Worm (Caenorhabditis elegans) whole organism, early embryonic: ENCODE measurements around the gene ifb-2.

Experiments used
- F13C5.2 ChIP-seq: sonication (generic microtip); optimal IDR thresholded peaks from 2 replicates; lab custom pipeline; 2017; ENCODE audit warnings: mild to moderate bottlenecking, missing genetic modification characterization, inconsistent platforms, missing compliant biosample characterization
- hmbx-1 ChIP-seq: sonication (generic microtip); optimal IDR thresholded peaks from 2 replicates; lab custom pipeline; 2016; ENCODE audit warnings: mild to moderate bottlenecking, missing genetic modification characterization, missing compliant biosample characterization
- pes-1 ChIP-seq: fragments of 200-800 bp; sonication (Bioruptor generic); IDR thresholded peaks from 2 replicates; pipeline ENCODE4 v1.3.6; 2022; ENCODE audit warnings: missing genetic modification reagents, missing genetic modification characterization, missing compliant biosample characterization
- tbx-11 ChIP-seq: fragments of 200-800 bp; sonication (Bioruptor generic); IDR thresholded peaks from 2 replicates; pipeline ENCODE4 v1.3.6; 2022; ENCODE audit warnings: missing genetic modification characterization, missing compliant biosample characterization

- TF ChIP-seq pes-1 (GFP tag; lab: Robert Waterston, UW) (no peak), tbx-11 (GFP tag; lab: Robert Waterston, UW) (no peak), F13C5.2 (no peak), hmbx-1 (tag; lab: Kevin White, UChicago) (no peak)
These were observed 30.1 kb upstream of the ifb-2 start, which contains the start of gene damt-1 for ce11 chrII:5719848-5720247.
